Worm (Caenorhabditis elegans) whole organism, L4/young adult: Measurements from ENCODE around the gene ZC443.2.

Experiments
- W03F9.2 ChIP-seq: fragments of 150-350 bp; optimal IDR thresholded peaks from 2 replicates; lab custom pipeline; 2014; ENCODE audit warnings: missing biosample characterization, missing genetic modification characterization
- dao-5 ChIP-seq: sonication (generic microtip); optimal IDR thresholded peaks from 2 replicates; lab custom pipeline; 2016; ENCODE audit warnings: missing genotype, missing genetic modification characterization, moderate library complexity, missing compliant biosample characterization
- him-1 ChIP-seq: sonication (generic microtip); optimal IDR thresholded peaks from 2 replicates; lab custom pipeline; 2016; ENCODE audit warnings: missing genotype, missing genetic modification reagents, missing genetic modification characterization, missing compliant biosample characterization

ce11 chrV:12773222-12773621 is 37.8 kb downstream of the ZC443.2 start, which contains the start of gene ZC455.1:
- TF ChIP-seq dao-5 (tag; lab: Kevin White, UChicago) (no peak), him-1 (tag; lab: Kevin White, UChicago) (no peak), W03F9.2 (tag; lab: Kevin White, UChicago) (no peak)
